Worm (Caenorhabditis elegans) whole organism, young adult: ENCODE results near the gene gpa-5.

Source experiments
- B0019.2 ChIP-seq: fragments of 200-800 bp; sonication (Bioruptor generic); conservative IDR thresholded peaks from 2 replicates; pipeline ENCODE4 v1.3.6; 2022; ENCODE audit warnings: missing genetic modification reagents, missing genetic modification characterization, missing compliant biosample characterization
- B0035.1 ChIP-seq: sonication (generic microtip); optimal IDR thresholded peaks from 2 replicates; lab custom pipeline; 2016; ENCODE audit warnings: missing genetic modification characterization, mild to moderate bottlenecking, missing compliant biosample characterization, missing genotype, missing genetic modification reagents
- B0336.3 ChIP-seq: fragments of 200-800 bp; sonication (Bioruptor generic); IDR thresholded peaks from 2 replicates; pipeline ENCODE4 v1.3.6; 2022; ENCODE audit warnings: missing genetic modification characterization, missing compliant biosample characterization
- C06A6.2 ChIP-seq: fragments of 200-800 bp; sonication (Bioruptor generic); conservative IDR thresholded peaks from 2 replicates; pipeline ENCODE4 v1.3.6; 2022; ENCODE audit warnings: missing genetic modification characterization, missing compliant biosample characterization
- D2030.7 ChIP-seq: fragments of 200-800 bp; sonication (Bioruptor generic); IDR thresholded peaks from 2 replicates; pipeline ENCODE4 v1.3.6; 2022; ENCODE audit warnings: missing genetic modification reagents, missing genetic modification characterization, missing compliant biosample characterization
- F23B12.7 ChIP-seq: sonication (generic microtip); optimal IDR thresholded peaks from 2 replicates; lab custom pipeline; 2017; ENCODE audit warnings: missing genetic modification characterization, mild to moderate bottlenecking, missing compliant biosample characterization, antibody characterized with exemption, moderate library complexity; ENCODE audit not compliant: insufficient read depth
- F33H1.4 ChIP-seq: fragments of 200-800 bp; sonication (Bioruptor generic); IDR thresholded peaks from 2 replicates; pipeline ENCODE4 v1.3.6; 2022; ENCODE audit warnings: missing genetic modification reagents, missing genetic modification characterization, missing compliant biosample characterization
- K12H6.12 ChIP-seq: fragments of 200-800 bp; sonication (Bioruptor generic); optimal IDR thresholded peaks from 2 replicates; lab custom pipeline; 2018; ENCODE audit warnings: mild to moderate bottlenecking, missing genetic modification characterization, missing compliant biosample characterization
- T07F8.4 ChIP-seq: sonication (generic microtip); optimal IDR thresholded peaks from 2 replicates; lab custom pipeline; 2016; ENCODE audit warnings: mild to moderate bottlenecking, missing genetic modification characterization, moderate library complexity, missing compliant biosample characterization
- Y67H2A.10 ChIP-seq: fragments of 200-800 bp; sonication (Bioruptor generic); conservative IDR thresholded peaks from 2 replicates; pipeline ENCODE4 v1.3.6; 2022; ENCODE audit warnings: missing genetic modification reagents, missing genetic modification characterization, missing compliant biosample characterization
- aptf-2 ChIP-seq: fragments of 200-800 bp; sonication (Bioruptor generic); conservative IDR thresholded peaks from 2 replicates; pipeline ENCODE4 v1.3.6; 2022; ENCODE audit warnings: missing genetic modification reagents, missing genetic modification characterization, missing compliant biosample characterization
- atf-7 ChIP-seq: sonication (generic microtip); optimal IDR thresholded peaks from 2 replicates; lab custom pipeline; 2017; ENCODE audit warnings: mild to moderate bottlenecking, missing genetic modification characterization, missing compliant biosample characterization
- athp-1 ChIP-seq: sonication (generic microtip); optimal IDR thresholded peaks from 2 replicates; lab custom pipeline; 2017; ENCODE audit warnings: mild to moderate bottlenecking, missing genetic modification characterization, missing compliant biosample characterization
- bed-2 ChIP-seq: fragments of 200-800 bp; sonication (Bioruptor generic); IDR thresholded peaks from 2 replicates; pipeline ENCODE4 v1.3.6; 2022; ENCODE audit warnings: missing genetic modification reagents, missing genetic modification characterization, missing compliant biosample characterization
- cebp-1 ChIP-seq, 2 experiments: fragments of 200-800 bp in 1 of 2; sonication (Bioruptor generic) in 1 of 2; sonication (generic microtip) in 1 of 2; IDR thresholded peaks in 1 of 2; optimal IDR thresholded peaks in 1 of 2; 2 replicates each; pipeline versions ENCODE4 v1.3.6 to Lab custom; 2017 to 2022; ENCODE audit warnings: missing compliant biosample characterization in 2 of 2, missing genetic modification characterization in 2 of 2, mild to moderate bottlenecking in 1 of 2, missing genetic modification reagents in 1 of 2, moderate library complexity in 1 of 2
- ceh-27 ChIP-seq: fragments of 200-800 bp; sonication (Bioruptor generic); optimal IDR thresholded peaks from 2 replicates; lab custom pipeline; 2018; ENCODE audit warnings: mild to moderate bottlenecking, missing genetic modification characterization, moderate library complexity, missing compliant biosample characterization
- ceh-79 ChIP-seq: sonication (generic microtip); optimal IDR thresholded peaks from 2 replicates; lab custom pipeline; 2017; ENCODE audit warnings: mild to moderate bottlenecking, missing genetic modification characterization, missing compliant biosample characterization
- ceh-91 ChIP-seq: fragments of 200-800 bp; sonication (Bioruptor generic); IDR thresholded peaks from 2 replicates; pipeline ENCODE4 v1.3.6; 2022; ENCODE audit warnings: missing genetic modification reagents, missing genetic modification characterization, missing compliant biosample characterization
- chd-7 ChIP-seq: sonication (generic microtip); optimal IDR thresholded peaks from 2 replicates; lab custom pipeline; 2016; ENCODE audit warnings: mild to moderate bottlenecking, missing genetic modification characterization, moderate library complexity, missing compliant biosample characterization
- dpff-1 ChIP-seq: sonication (generic microtip); optimal IDR thresholded peaks from 2 replicates; lab custom pipeline; 2017; ENCODE audit warnings: mild to moderate bottlenecking, missing genetic modification characterization, missing compliant biosample characterization
- efl-1 ChIP-seq: fragments of 150-350 bp; optimal IDR thresholded peaks from 2 replicates; lab custom pipeline; 2014; ENCODE audit warnings: missing biosample characterization, missing genetic modification reagents, missing genetic modification characterization
- egl-18 ChIP-seq: fragments of 200-800 bp; sonication (Bioruptor generic); IDR thresholded peaks from 2 replicates; pipeline ENCODE4 v1.3.6; 2022; ENCODE audit warnings: missing genetic modification reagents, missing genetic modification characterization, missing compliant biosample characterization
- egl-44 ChIP-seq: fragments of 200-800 bp; sonication (Bioruptor generic); IDR thresholded peaks from 2 replicates; pipeline ENCODE4 v1.3.6; 2022; ENCODE audit warnings: missing genetic modification reagents, missing genetic modification characterization, missing compliant biosample characterization
- ekl-4 ChIP-seq: fragments of 200-800 bp; sonication (Bioruptor generic); IDR thresholded peaks from 2 replicates; pipeline ENCODE4 v1.3.6; 2022; ENCODE audit warnings: missing genetic modification reagents, missing genetic modification characterization, missing compliant biosample characterization
- him-1 ChIP-seq: sonication (generic microtip); optimal IDR thresholded peaks from 2 replicates; lab custom pipeline; 2016; ENCODE audit warnings: missing genotype, missing genetic modification reagents, missing genetic modification characterization, missing compliant biosample characterization
- hlh-12 ChIP-seq: sonication (generic microtip); optimal IDR thresholded peaks from 2 replicates; lab custom pipeline; 2016; ENCODE audit warnings: missing genetic modification characterization, missing compliant biosample characterization
- hmg-1.2 ChIP-seq: fragments of 200-800 bp; sonication (Bioruptor generic); IDR thresholded peaks from 2 replicates; pipeline ENCODE4 v1.3.6; 2022; ENCODE audit warnings: missing genetic modification reagents, missing genetic modification characterization, missing compliant biosample characterization
- hsf-1 ChIP-seq: fragments of 200-800 bp; sonication (Bioruptor generic); IDR thresholded peaks from 2 replicates; pipeline ENCODE4 v1.3.6; 2022; ENCODE audit warnings: missing genetic modification reagents, missing genetic modification characterization, missing compliant biosample characterization
- lag-1 ChIP-seq: fragments of 200-800 bp; sonication (Bioruptor generic); IDR thresholded peaks from 2 replicates; pipeline ENCODE4 v1.3.6; 2022; ENCODE audit warnings: missing genetic modification reagents, missing genetic modification characterization, missing compliant biosample characterization
- lin-26 ChIP-seq: fragments of 200-800 bp; sonication (Bioruptor generic); IDR thresholded peaks from 2 replicates; pipeline ENCODE4 v1.3.6; 2022; ENCODE audit warnings: missing genetic modification reagents, missing genetic modification characterization, missing compliant biosample characterization
- lin-40 ChIP-seq: sonication (generic microtip); optimal IDR thresholded peaks from 2 replicates; lab custom pipeline; 2016; ENCODE audit warnings: missing genetic modification characterization, mild to moderate bottlenecking, missing compliant biosample characterization, missing genotype, missing genetic modification reagents
- lsl-1 ChIP-seq: fragments of 200-800 bp; sonication (Bioruptor generic); optimal IDR thresholded peaks from 2 replicates; lab custom pipeline; 2018; ENCODE audit warnings: mild to moderate bottlenecking, missing genetic modification characterization, moderate library complexity, missing compliant biosample characterization
- lsy-27 ChIP-seq: sonication (generic microtip); optimal IDR thresholded peaks from 2 replicates; lab custom pipeline; 2017; ENCODE audit warnings: missing genetic modification characterization, mild to moderate bottlenecking, missing compliant biosample characterization, antibody characterized with exemption, missing genotype, borderline replicate concordance; ENCODE audit not compliant: insufficient read depth
- madf-10 ChIP-seq: sonication (generic microtip); optimal IDR thresholded peaks from 2 replicates; lab custom pipeline; 2016; ENCODE audit warnings: mild to moderate bottlenecking, missing genetic modification characterization, missing compliant biosample characterization
- madf-3 ChIP-seq: fragments of 200-800 bp; sonication (Bioruptor generic); IDR thresholded peaks from 2 replicates; pipeline ENCODE4 v1.3.6; 2022; ENCODE audit warnings: missing genetic modification reagents, missing genetic modification characterization, missing compliant biosample characterization
- mel-28 ChIP-seq: sonication (generic microtip); optimal IDR thresholded peaks from 2 replicates; lab custom pipeline; 2016; ENCODE audit warnings: borderline replicate concordance, mild to moderate bottlenecking, missing genetic modification characterization, missing compliant biosample characterization
- nfya-1 ChIP-seq: sonication (generic microtip); optimal IDR thresholded peaks from 2 replicates; lab custom pipeline; 2017; ENCODE audit warnings: antibody characterized with exemption, missing compliant biosample characterization, missing genetic modification characterization, borderline replicate concordance; ENCODE audit not compliant: insufficient read depth
- nfyb-1 ChIP-seq: fragments of 200-800 bp; sonication (Bioruptor generic); IDR thresholded peaks from 2 replicates; pipeline ENCODE4 v1.3.6; 2022; ENCODE audit warnings: missing genetic modification reagents, missing genetic modification characterization, missing compliant biosample characterization
- nhr-90 ChIP-seq: sonication (generic microtip); optimal IDR thresholded peaks from 2 replicates; lab custom pipeline; 2016; ENCODE audit warnings: missing genotype, mild to moderate bottlenecking, missing genetic modification characterization, missing compliant biosample characterization
- repo-1 ChIP-seq: sonication (generic microtip); optimal IDR thresholded peaks from 2 replicates; lab custom pipeline; 2017; ENCODE audit warnings: mild to moderate bottlenecking, missing genetic modification characterization, missing compliant biosample characterization
- sdz-38 ChIP-seq: sonication (generic microtip); optimal IDR thresholded peaks from 2 replicates; lab custom pipeline; 2016; ENCODE audit warnings: missing genotype, missing genetic modification characterization, missing compliant biosample characterization
- snpc-3.4 ChIP-seq: sonication (generic microtip); optimal IDR thresholded peaks from 2 replicates; lab custom pipeline; 2017; ENCODE audit warnings: missing genetic modification characterization, mild to moderate bottlenecking, missing compliant biosample characterization, antibody characterized with exemption, moderate library complexity, missing genotype, missing genetic modification reagents
- somi-1 ChIP-seq: fragments of 200-800 bp; sonication (Bioruptor generic); optimal IDR thresholded peaks from 2 replicates; lab custom pipeline; 2018; ENCODE audit warnings: mild to moderate bottlenecking, missing genetic modification characterization, missing compliant biosample characterization
- xnd-1 ChIP-seq: sonication (generic microtip); optimal IDR thresholded peaks from 2 replicates; lab custom pipeline; 2016; ENCODE audit warnings: missing genotype, missing genetic modification reagents, missing genetic modification characterization, missing compliant biosample characterization
- zfh-2 ChIP-seq: fragments of 200-800 bp; sonication (Bioruptor generic); conservative IDR thresholded peaks from 2 replicates; pipeline ENCODE4 v1.3.6; 2022; ENCODE audit warnings: missing genetic modification reagents, missing genetic modification characterization, missing compliant biosample characterization
- zim-3 ChIP-seq: sonication (generic microtip); optimal IDR thresholded peaks from 2 replicates; lab custom pipeline; 2017; ENCODE audit warnings: mild to moderate bottlenecking, missing genetic modification characterization, moderate library complexity, missing compliant biosample characterization
- ztf-25 ChIP-seq: fragments of 200-800 bp; sonication (Bioruptor generic); IDR thresholded peaks from 2 replicates; pipeline ENCODE4 v1.3.6; 2022; ENCODE audit warnings: missing genetic modification reagents, missing genetic modification characterization, missing compliant biosample characterization
- ztf-26 ChIP-seq: sonication (generic microtip); optimal IDR thresholded peaks from 2 replicates; lab custom pipeline; 2017; ENCODE audit warnings: missing genetic modification characterization, missing compliant biosample characterization

gpa-5 gene

ce11 chrX:2089434-2089833, 31.4 kb downstream of the gpa-5 start, which contains the start of gene lsy-2 (continued):
- TF ChIP-seq bed-2 (GFP tag; lab: Robert Waterston, UW) (no peak), athp-1 (tag; lab: Kevin White, UChicago) (no peak), efl-1 (GFP tag; lab: Kevin White, UChicago) (peak; percentile 8), madf-10 (tag; lab: Kevin White, UChicago) (peak; percentile 4), lag-1 (GFP tag; lab: Robert Waterston, UW) (no peak), somi-1 (GFP tag; lab: Kevin White, UChicago) (no peak), hlh-12 (tag; lab: Kevin White, UChicago) (no peak), ztf-25 (GFP tag; lab: Robert Waterston, UW) (no peak), him-1 (tag; lab: Kevin White, UChicago) (no peak), ztf-26 (tag; lab: Kevin White, UChicago) (no peak), cebp-1 (GFP tag; IDR thresholded peaks at IDR 0.05; lab: Robert Waterston, UW) (peak; percentile 63), cebp-1 (tag; optimal IDR thresholded peaks at IDR 0.05; lab: Kevin White, UChicago) (peak; percentile 88), F23B12.7 (tag; lab: Kevin White, UChicago) (no peak), ceh-91 (GFP tag; lab: Robert Waterston, UW) (no peak), nfyb-1 (GFP tag; lab: Robert Waterston, UW) (no peak), ceh-79 (no peak), hmg-1.2 (GFP tag; lab: Robert Waterston, UW) (peak; percentile 27; the same call in 1 of the 2 replicates), dpff-1 (no peak), sdz-38 (tag; lab: Kevin White, UChicago) (no peak), B0035.1 (tag; lab: Kevin White, UChicago) (no peak), B0336.3 (GFP tag; lab: Robert Waterston, UW) (no peak), mel-28 (tag; lab: Kevin White, UChicago) (no peak), zfh-2 (peak; percentile 77), Y67H2A.10 (GFP tag; lab: Robert Waterston, UW) (no peak), hsf-1 (GFP tag; lab: Robert Waterston, UW) (no peak), F33H1.4 (no peak), aptf-2 (GFP tag; lab: Robert Waterston, UW) (no peak), xnd-1 (no peak), lsy-27 (tag; lab: Kevin White, UChicago) (no peak), K12H6.12 (tag; lab: Kevin White, UChicago) (peak; percentile 79), madf-3 (GFP tag; lab: Robert Waterston, UW) (peak; percentile 92), atf-7 (tag; lab: Kevin White, UChicago) (no peak), lin-26 (GFP tag; lab: Robert Waterston, UW) (no peak), lin-40 (tag; lab: Kevin White, UChicago) (peak; percentile 41), snpc-3.4 (no peak), ekl-4 (no peak), repo-1 (tag; lab: Kevin White, UChicago) (no peak), nhr-90 (tag; lab: Kevin White, UChicago) (no peak), zim-3 (tag; lab: Kevin White, UChicago) (no peak), B0019.2 (no peak), ceh-27 (GFP tag; lab: Kevin White, UChicago) (peak; percentile 52), T07F8.4 (tag; lab: Kevin White, UChicago) (no peak), nfya-1 (tag; lab: Kevin White, UChicago) (no peak), chd-7 (tag; lab: Kevin White, UChicago) (no peak), lsl-1 (GFP tag; lab: Kevin White, UChicago) (no peak), C06A6.2 (GFP tag; lab: Robert Waterston, UW) (no peak; the same call in 1 of the 2 replicates), egl-18 (GFP tag; lab: Robert Waterston, UW) (no peak), egl-44 (GFP tag; lab: Robert Waterston, UW) (no peak), D2030.7 (GFP tag; lab: Robert Waterston, UW) (no peak)
